Fruit fly (Drosophila melanogaster) whole organism, embryonic: ENCODE data around the gene mRpS7.

ENCODE experiments used
- Bgb ChIP-seq: fragments of 200-800 bp; sonication (Bioruptor generic); IDR thresholded peaks from 2 replicates; pipeline ENCODE4 v1.3.6; 2022; ENCODE audit warnings: missing biosample characterization, missing genetic modification characterization; ENCODE audit not compliant: partially characterized antibody
- CG1024 ChIP-seq: fragments of 200-800 bp; sonication (Bioruptor generic); IDR thresholded peaks from 2 replicates; pipeline ENCODE4 v1.3.6; 2022; ENCODE audit warnings: missing biosample characterization, missing genetic modification characterization
- CG10321 ChIP-seq: fragments of 200-800 bp; sonication (Bioruptor generic); IDR thresholded peaks from 2 replicates; pipeline ENCODE4 v1.3.6; 2022; ENCODE audit warnings: missing biosample characterization, missing genetic modification characterization
- CG11456 ChIP-seq: fragments of 200-800 bp; sonication (Bioruptor generic); IDR thresholded peaks from 3 replicates; pipeline ENCODE4 v1.3.6; 2022; ENCODE audit warnings: missing biosample characterization, missing genetic modification characterization
- CG14441 ChIP-seq: fragments of 200-800 bp; sonication (Bioruptor generic); IDR thresholded peaks from 2 replicates; pipeline ENCODE4 v1.3.6; 2022; ENCODE audit warnings: missing biosample characterization, missing genetic modification characterization
- CG15479 ChIP-seq: fragments of 200-800 bp; sonication (Bioruptor generic); optimal IDR thresholded peaks from 3 replicates; lab custom pipeline; 2019; ENCODE audit warnings: missing biosample characterization, mild to moderate bottlenecking, missing genetic modification characterization, moderate library complexity
- CG16779 ChIP-seq: fragments of 200-800 bp; sonication (Bioruptor generic); IDR thresholded peaks from 2 replicates; pipeline ENCODE4 v1.3.6; 2022; ENCODE audit warnings: missing biosample characterization, missing genetic modification characterization
- CG16815 ChIP-seq: fragments of 200-800 bp; sonication (Bioruptor generic); optimal IDR thresholded peaks from 3 replicates; lab custom pipeline; 2017; ENCODE audit warnings: missing biosample characterization, mild to moderate bottlenecking, missing genetic modification characterization
- CG17385 ChIP-seq: fragments of 200-800 bp; sonication (Bioruptor generic); optimal IDR thresholded peaks from 3 replicates; lab custom pipeline; 2018; ENCODE audit warnings: missing biosample characterization, mild to moderate bottlenecking, missing genetic modification characterization
- CG2875 ChIP-seq: fragments of 200-800 bp; sonication (Bioruptor generic); optimal IDR thresholded peaks from 2 replicates; lab custom pipeline; 2017; ENCODE audit warnings: missing biosample characterization, mild to moderate bottlenecking, missing genetic modification characterization, missing genetic modification reagents
- CG30431 ChIP-seq: fragments of 200-800 bp; sonication (Bioruptor generic); optimal IDR thresholded peaks from 2 replicates; lab custom pipeline; 2017; ENCODE audit warnings: missing biosample characterization, missing genetic modification characterization
- CG3065 ChIP-seq: fragments of 200-800 bp; sonication (Bioruptor generic); optimal IDR thresholded peaks from 2 replicates; lab custom pipeline; 2016; ENCODE audit warnings: missing biosample characterization, missing genetic modification characterization
- CG32767 ChIP-seq: fragments of 200-800 bp; sonication (Bioruptor generic); IDR thresholded peaks from 2 replicates; pipeline ENCODE4 v1.3.6; 2022; ENCODE audit warnings: missing biosample characterization, missing genetic modification characterization
- CG33557 ChIP-seq: fragments of 200-800 bp; sonication (Bioruptor generic); optimal IDR thresholded peaks from 2 replicates; lab custom pipeline; 2019; ENCODE audit warnings: missing biosample characterization, mild to moderate bottlenecking, missing genetic modification characterization, moderate library complexity
- CG42726 ChIP-seq: fragments of 200-800 bp; sonication (Bioruptor generic); IDR thresholded peaks from 2 replicates; pipeline ENCODE4 v1.3.6; 2022; ENCODE audit warnings: missing biosample characterization, missing genetic modification characterization; ENCODE audit not compliant: partially characterized antibody
- CG6791 ChIP-seq: fragments of 200-800 bp; sonication (Bioruptor generic); IDR thresholded peaks from 3 replicates; pipeline ENCODE4 v1.3.6; 2022; ENCODE audit warnings: missing biosample characterization, missing genetic modification characterization; ENCODE audit not compliant: partially characterized antibody
- Dref ChIP-seq: fragments of 200-800 bp; sonication (Bioruptor generic); IDR thresholded peaks from 2 replicates; pipeline ENCODE4 v1.3.6; 2022; ENCODE audit warnings: missing biosample characterization, missing genetic modification characterization
- E2f1 ChIP-seq: fragments of 200-800 bp; sonication (Bioruptor generic); IDR thresholded peaks from 2 replicates; pipeline ENCODE4 v1.3.6; 2022; ENCODE audit warnings: missing biosample characterization, missing genetic modification characterization
- GATAe ChIP-seq: fragments of 200-800 bp; sonication (Bioruptor generic); conservative IDR thresholded peaks from 2 replicates; pipeline ENCODE4 v1.3.6; 2022; ENCODE audit warnings: missing biosample characterization, missing genetic modification characterization
- HLH54F ChIP-seq: fragments of 200-800 bp; sonication (Bioruptor generic); optimal IDR thresholded peaks from 3 replicates; lab custom pipeline; 2016; ENCODE audit warnings: missing biosample characterization, missing genetic modification characterization
- HmgZ ChIP-seq: fragments of 200-800 bp; sonication (Bioruptor generic); optimal IDR thresholded peaks from 2 replicates; lab custom pipeline; 2018; ENCODE audit warnings: missing biosample characterization, mild to moderate bottlenecking, missing genetic modification characterization
- Max ChIP-seq: fragments of 200-800 bp; sonication (Bioruptor generic); optimal IDR thresholded peaks from 2 replicates; lab custom pipeline; 2016; ENCODE audit warnings: missing biosample characterization, mild to moderate bottlenecking, missing genetic modification characterization
- Oaz ChIP-seq: fragments of 200-800 bp; sonication (Bioruptor generic); IDR thresholded peaks from 2 replicates; pipeline ENCODE4 v1.3.6; 2022; ENCODE audit warnings: missing biosample characterization, missing genetic modification characterization
- PHDP ChIP-seq: fragments of 200-800 bp; sonication (Bioruptor generic); optimal IDR thresholded peaks from 3 replicates; lab custom pipeline; 2018; ENCODE audit warnings: missing biosample characterization, mild to moderate bottlenecking, missing genetic modification characterization, moderate library complexity
- Scr ChIP-seq: fragments of 200-800 bp; sonication (Bioruptor generic); IDR thresholded peaks from 2 replicates; pipeline ENCODE4 v1.3.6; 2022; ENCODE audit warnings: missing biosample characterization, missing genetic modification characterization; ENCODE audit not compliant: partially characterized antibody
- Six4 ChIP-seq: fragments of 200-800 bp; sonication (Bioruptor generic); optimal IDR thresholded peaks from 2 replicates; lab custom pipeline; 2016; ENCODE audit warnings: missing biosample characterization, missing genetic modification characterization
- Sox102F ChIP-seq: fragments of 200-800 bp; sonication (Bioruptor generic); optimal IDR thresholded peaks from 2 replicates; lab custom pipeline; 2018; ENCODE audit warnings: missing biosample characterization, mild to moderate bottlenecking, missing genetic modification characterization, moderate library complexity
- Sry-δ ChIP-seq: fragments of 200-800 bp; sonication (Bioruptor generic); optimal IDR thresholded peaks from 2 replicates; lab custom pipeline; 2016; ENCODE audit warnings: missing biosample characterization, missing genetic modification characterization
- ash1 ChIP-seq: fragments of 200-800 bp; sonication (Bioruptor generic); optimal IDR thresholded peaks from 2 replicates; lab custom pipeline; 2018; ENCODE audit warnings: missing biosample characterization, mild to moderate bottlenecking, missing genetic modification characterization
- ato ChIP-seq: fragments of 200-800 bp; sonication (Bioruptor generic); IDR thresholded peaks from 2 replicates; pipeline ENCODE4 v1.3.6; 2022; ENCODE audit warnings: missing biosample characterization, missing genetic modification characterization; ENCODE audit not compliant: partially characterized antibody
- bbx ChIP-seq: fragments of 200-800 bp; sonication (Bioruptor generic); IDR thresholded peaks from 2 replicates; pipeline ENCODE4 v1.3.6; 2022; ENCODE audit warnings: missing biosample characterization, missing genetic modification characterization; ENCODE audit not compliant: partially characterized antibody
- br ChIP-seq: fragments of >200 bp; optimal IDR thresholded peaks from 2 replicates; lab custom pipeline; 2017
- chn ChIP-seq: fragments of 200-800 bp; sonication (Bioruptor generic); optimal IDR thresholded peaks from 2 replicates; lab custom pipeline; 2016; ENCODE audit warnings: missing biosample characterization, missing genetic modification characterization
- dpn ChIP-seq, 2 experiments: fragments of 200-800 bp; sonication (Bioruptor generic); optimal IDR thresholded peaks; 3 replicates each; lab custom pipeline; 2016; ENCODE audit warnings: missing biosample characterization in 2 of 2, missing genetic modification characterization in 2 of 2
- dysf ChIP-seq: fragments of 200-800 bp; sonication (Bioruptor generic); IDR thresholded peaks from 3 replicates; pipeline ENCODE4 v1.3.6; 2022; ENCODE audit warnings: missing biosample characterization, missing genetic modification characterization
- en ChIP-seq: fragments of 200-800 bp; sonication (Bioruptor generic); optimal IDR thresholded peaks from 2 replicates; lab custom pipeline; 2016; ENCODE audit warnings: missing biosample characterization, missing genetic modification characterization
- fd64A ChIP-seq: fragments of 200-800 bp; sonication (Bioruptor generic); optimal IDR thresholded peaks from 3 replicates; lab custom pipeline; 2018; ENCODE audit warnings: missing biosample characterization, mild to moderate bottlenecking, missing genetic modification characterization
- grau ChIP-seq: fragments of 200-800 bp; optimal IDR thresholded peaks from 3 replicates; lab custom pipeline; 2019; ENCODE audit warnings: missing biosample characterization, mild to moderate bottlenecking, missing genetic modification characterization, moderate library complexity
- ind ChIP-seq: fragments of 200-800 bp; sonication (Bioruptor generic); optimal IDR thresholded peaks from 3 replicates; lab custom pipeline; 2016; ENCODE audit warnings: missing biosample characterization, missing genetic modification characterization
- inv ChIP-seq: fragments of 200-800 bp; sonication (Bioruptor generic); IDR thresholded peaks from 2 replicates; pipeline ENCODE4 v1.3.6; 2022; ENCODE audit warnings: missing biosample characterization, missing genetic modification characterization; ENCODE audit not compliant: partially characterized antibody
- kay ChIP-seq: fragments of 200-800 bp; sonication (Bioruptor generic); optimal IDR thresholded peaks from 2 replicates; lab custom pipeline; 2016; ENCODE audit warnings: missing biosample characterization, missing genetic modification characterization
- knrl ChIP-seq: fragments of 200-800 bp; sonication (Bioruptor generic); IDR thresholded peaks from 3 replicates; pipeline ENCODE4 v1.3.6; 2022; ENCODE audit warnings: missing biosample characterization, missing genetic modification characterization; ENCODE audit not compliant: partially characterized antibody
- oc ChIP-seq: fragments of 200-800 bp; sonication (Bioruptor generic); optimal IDR thresholded peaks from 2 replicates; lab custom pipeline; 2018; ENCODE audit warnings: missing biosample characterization, mild to moderate bottlenecking, missing genetic modification characterization, moderate library complexity
- p53 ChIP-seq: fragments of 200-800 bp; sonication (Bioruptor generic); optimal IDR thresholded peaks from 2 replicates; lab custom pipeline; 2016; ENCODE audit warnings: missing biosample characterization, missing genetic modification characterization
- peb ChIP-seq: fragments of 200-800 bp; sonication (Bioruptor generic); IDR thresholded peaks from 2 replicates; pipeline ENCODE4 v1.3.6; 2022; ENCODE audit warnings: missing biosample characterization, missing genetic modification characterization
- seq ChIP-seq: fragments of 200-800 bp; sonication (Bioruptor generic); IDR thresholded peaks from 2 replicates; pipeline ENCODE4 v1.3.6; 2022; ENCODE audit warnings: missing biosample characterization, missing genetic modification characterization
- sna ChIP-seq: fragments of 200-800 bp; sonication (Bioruptor generic); IDR thresholded peaks from 2 replicates; pipeline ENCODE4 v1.3.6; 2022; ENCODE audit warnings: missing biosample characterization, missing genetic modification characterization; ENCODE audit not compliant: partially characterized antibody
- ttk ChIP-seq: fragments of 200-800 bp; sonication (Bioruptor generic); IDR thresholded peaks from 2 replicates; pipeline ENCODE4 v2.1.2; 2022; ENCODE audit warnings: missing biosample characterization, missing genetic modification characterization
- tx ChIP-seq: fragments of 200-800 bp; sonication (Bioruptor generic); optimal IDR thresholded peaks from 2 replicates; lab custom pipeline; 2016; ENCODE audit warnings: missing biosample characterization, missing genetic modification characterization
- usp ChIP-seq: fragments of >200 bp; optimal IDR thresholded peaks from 2 replicates; lab custom pipeline; 2017; ENCODE audit warnings: missing biosample characterization, missing genetic modification characterization
- zfh2 ChIP-seq: fragments of 200-800 bp; sonication (Bioruptor generic); optimal IDR thresholded peaks from 2 replicates; lab custom pipeline; 2016; ENCODE audit warnings: missing biosample characterization, missing genetic modification characterization

mRpS7 gene

dm6 chr2L:10342471-10342870 is 44.0 kb upstream of the mRpS7 start, which contains the start of gene Sps2 (continued):
- TF ChIP-seq tx = no peak
- TF ChIP-seq Sry-δ (GFP tag; lab: Kevin White, UChicago) = peak; percentile 84
- TF ChIP-seq inv (GFP tag; lab: Robert Waterston, UW) = peak; percentile 63
- TF ChIP-seq Sox102F = no peak
- no peak for TF ChIP-seq ash1
- no peak for TF ChIP-seq kay
- peak; percentile 75; the same call in 2 of the 3 replicates for TF ChIP-seq knrl (GFP tag; lab: Robert Waterston, UW)
- no peak for TF ChIP-seq CG10321 (GFP tag; lab: Robert Waterston, UW)
- no peak for TF ChIP-seq E2f1 (GFP tag; lab: Robert Waterston, UW)
- peak; percentile 26 for TF ChIP-seq grau (tag; lab: Kevin White, UChicago)
- no peak for TF ChIP-seq Oaz
- no peak for TF ChIP-seq CG11456 (GFP tag; lab: Robert Waterston, UW)
- TF ChIP-seq bbx (GFP tag; lab: Robert Waterston, UW) = peak; percentile 78
- no peak for TF ChIP-seq en (GFP tag; lab: Kevin White, UChicago)
- TF ChIP-seq CG15479 (GFP tag; lab: Kevin White, UChicago) = no peak
- TF ChIP-seq ato (GFP tag; lab: Robert Waterston, UW) = peak; percentile 51; the same call in 1 of the 2 replicates
- TF ChIP-seq CG6791 (GFP tag; lab: Robert Waterston, UW) = peak; percentile 83
- TF ChIP-seq CG16779 (GFP tag; lab: Robert Waterston, UW) = no peak
- peak; percentile 20; the same call in 1 of the 2 replicates for TF ChIP-seq CG42726
- TF ChIP-seq CG16815 (GFP tag; lab: Kevin White, UChicago) = no peak
- no peak for TF ChIP-seq zfh2 (GFP tag; lab: Kevin White, UChicago)
- TF ChIP-seq GATAe (GFP tag; lab: Robert Waterston, UW) = peak; percentile 27; the same call in 1 of the 2 replicates
- no peak for TF ChIP-seq oc (tag; lab: Kevin White, UChicago)
- no peak for TF ChIP-seq CG32767
- TF ChIP-seq CG33557 = no peak
- TF ChIP-seq CG1024 = no peak
- no peak for TF ChIP-seq CG3065
- peak; percentile 23 for TF ChIP-seq HmgZ
- TF ChIP-seq peb = no peak
- peak in 1 of 2 experiments; percentile 6 for TF ChIP-seq dpn (GFP tag; optimal IDR thresholded peaks at IDR 0.05; lab: Kevin White, UChicago)
- no peak for TF ChIP-seq CG2875 (GFP tag; lab: Kevin White, UChicago)

- TF ChIP-seq ind (GFP tag; lab: Kevin White, UChicago) (no peak), usp (no peak), dpn (GFP tag; optimal IDR thresholded peaks at IDR 0.05; lab: Kevin White, UChicago) (no peak), sna (GFP tag; lab: Robert Waterston, UW) (peak; percentile 44; the same call in 1 of the 2 replicates), knrl (GFP tag; lab: Robert Waterston, UW) (0 out of 3 replicates have a peak, but pooled peaks have one; percentile 25), HLH54F (no peak), Max (no peak), CG6791 (GFP tag; lab: Robert Waterston, UW) (peak; percentile 55; the same call in 2 of the 3 replicates), dysf (GFP tag; lab: Robert Waterston, UW) (no peak), ttk (GFP tag; lab: Robert Waterston, UW) (no peak), chn (no peak), CG30431 (no peak), Six4 (GFP tag; lab: Kevin White, UChicago) (no peak), br (lab: Kevin White, UChicago) (no peak), Scr (peak; percentile 54), CG17385 (GFP tag; lab: Kevin White, UChicago) (no peak), CG14441 (GFP tag; lab: Robert Waterston, UW) (no peak), seq (GFP tag; lab: Robert Waterston, UW) (peak; percentile 11; the same call in 1 of the 2 replicates), fd64A (no peak), Bgb (GFP tag; lab: Robert Waterston, UW) (0 out of 2 replicates have a peak, but pooled peaks have one; percentile 7), Dref (GFP tag; lab: Robert Waterston, UW) (peak; percentile 34), PHDP (tag; lab: Kevin White, UChicago) (no peak), p53 (GFP tag; lab: Kevin White, UChicago) (no peak)
Measured at dm6 chr2L:10344029-10344606, 42.3 kb upstream of the mRpS7 start, which contains the start of gene Frmd5. Gene Frmd5 (plus strand): TSS chr2L:10344442.
